Worm (Caenorhabditis elegans) whole organism, L2 larva: ENCODE data around the gene R08B4.3.

ENCODE experiments used
- C34F6.9 ChIP-seq: fragments of 150-350 bp; optimal IDR thresholded peaks from 2 replicates; lab custom pipeline; 2014; ENCODE audit warnings: missing biosample characterization, missing genetic modification characterization
- R02D3.7 ChIP-seq: fragments of 150-350 bp; optimal IDR thresholded peaks from 2 replicates; lab custom pipeline; 2014; ENCODE audit warnings: missing biosample characterization, missing genetic modification characterization
- Y55F3AM.14 ChIP-seq: fragments of 200-800 bp; sonication (Bioruptor generic); optimal IDR thresholded peaks from 2 replicates; lab custom pipeline; 2018; ENCODE audit warnings: mild to moderate bottlenecking, missing genetic modification characterization, missing compliant biosample characterization
- ZK546.5 ChIP-seq: sonication (generic microtip); optimal IDR thresholded peaks from 2 replicates; lab custom pipeline; 2017; ENCODE audit warnings: missing biosample characterization, missing genetic modification characterization
- alr-1 ChIP-seq: fragments of 150-350 bp; optimal IDR thresholded peaks from 2 replicates; lab custom pipeline; 2014; ENCODE audit warnings: missing biosample characterization, missing genetic modification characterization
- blmp-1 ChIP-seq: sonication (generic microtip); optimal IDR thresholded peaks from 2 replicates; lab custom pipeline; 2017; ENCODE audit warnings: missing genetic modification characterization, mild to moderate bottlenecking, missing compliant biosample characterization, antibody characterized with exemption, moderate library complexity; ENCODE audit not compliant: insufficient read depth
- ceh-82 ChIP-seq: fragments of 150-350 bp; optimal IDR thresholded peaks from 2 replicates; lab custom pipeline; 2014; ENCODE audit warnings: missing biosample characterization, missing genetic modification characterization
- crh-2 ChIP-seq: sonication (generic microtip); optimal IDR thresholded peaks from 2 replicates; lab custom pipeline; 2017; ENCODE audit warnings: missing biosample characterization, missing genetic modification characterization
- egl-27 ChIP-seq: sonication (generic microtip); optimal IDR thresholded peaks from 3 replicates; lab custom pipeline; 2017; ENCODE audit warnings: missing biosample characterization, missing genetic modification reagents, missing genetic modification characterization
- elt-1 ChIP-seq: fragments of 150-350 bp; optimal IDR thresholded peaks from 2 replicates; lab custom pipeline; 2014; ENCODE audit warnings: missing biosample characterization, missing genetic modification characterization
- elt-3 ChIP-seq: sonication (generic microtip); optimal IDR thresholded peaks from 2 replicates; lab custom pipeline; 2017; ENCODE audit warnings: missing biosample characterization, missing genetic modification characterization
- fos-1 ChIP-seq: fragments of 150-350 bp; optimal IDR thresholded peaks from 2 replicates; lab custom pipeline; 2014; ENCODE audit warnings: missing biosample characterization, missing genetic modification characterization
- gmeb-1 ChIP-seq: fragments of 150-350 bp; optimal IDR thresholded peaks from 2 replicates; lab custom pipeline; 2014; ENCODE audit warnings: missing biosample characterization, missing genetic modification characterization
- lin-39 ChIP-seq: fragments of 150-350 bp; optimal IDR thresholded peaks from 2 replicates; lab custom pipeline; 2014; ENCODE audit warnings: missing biosample characterization, missing genetic modification reagents, missing genetic modification characterization
- lsy-2 ChIP-seq, 2 experiments: fragments of 150-350 bp in 1 of 2; sonication (generic microtip) in 1 of 2; optimal IDR thresholded peaks; 2 replicates each; lab custom pipeline; 2014 to 2017; ENCODE audit warnings: missing biosample characterization in 2 of 2, missing genetic modification characterization in 2 of 2
- mab-5 ChIP-seq: fragments of 150-350 bp; optimal IDR thresholded peaks from 2 replicates; lab custom pipeline; 2014; ENCODE audit warnings: missing biosample characterization, missing genetic modification characterization
- mbf-1 ChIP-seq: sonication (generic microtip); optimal IDR thresholded peaks from 2 replicates; lab custom pipeline; 2017; ENCODE audit warnings: missing biosample characterization, missing genetic modification characterization
- nhr-10 ChIP-seq: sonication (generic microtip); optimal IDR thresholded peaks from 2 replicates; lab custom pipeline; 2017; ENCODE audit warnings: missing biosample characterization, missing genetic modification characterization
- nhr-11 ChIP-seq: fragments of 150-350 bp; optimal IDR thresholded peaks from 2 replicates; lab custom pipeline; 2014; ENCODE audit warnings: missing biosample characterization, missing genetic modification characterization
- nhr-12 ChIP-seq: fragments of 150-350 bp; optimal IDR thresholded peaks from 2 replicates; lab custom pipeline; 2014; ENCODE audit warnings: missing biosample characterization, missing genetic modification characterization
- nhr-129 ChIP-seq: fragments of 150-350 bp; optimal IDR thresholded peaks from 2 replicates; lab custom pipeline; 2014; ENCODE audit warnings: missing biosample characterization, missing genetic modification characterization
- nhr-21 ChIP-seq: fragments of 150-350 bp; optimal IDR thresholded peaks from 2 replicates; lab custom pipeline; 2014; ENCODE audit warnings: missing biosample characterization, missing genetic modification characterization
- nhr-25 ChIP-seq: fragments of 150-350 bp; sonication (generic microtip); optimal IDR thresholded peaks from 3 replicates; lab custom pipeline; 2014; ENCODE audit warnings: missing biosample characterization, missing genetic modification characterization
- nhr-6 ChIP-seq: fragments of 150-350 bp; optimal IDR thresholded peaks from 2 replicates; lab custom pipeline; 2014; ENCODE audit warnings: missing biosample characterization, missing genetic modification characterization
- nhr-77 ChIP-seq: fragments of 150-350 bp; optimal IDR thresholded peaks from 2 replicates; lab custom pipeline; 2014; ENCODE audit warnings: missing biosample characterization, missing genetic modification characterization
- skn-1 ChIP-seq: sonication (generic microtip); optimal IDR thresholded peaks from 2 replicates; lab custom pipeline; 2017; ENCODE audit warnings: missing biosample characterization, missing genetic modification characterization
- sma-3 ChIP-seq: sonication (generic microtip); optimal IDR thresholded peaks from 2 replicates; lab custom pipeline; 2016; ENCODE audit warnings: missing genetic modification reagents, missing genetic modification characterization, missing compliant biosample characterization
- sma-9 ChIP-seq, 2 experiments: fragments of 150-350 bp in 1 of 2; sonication (generic microtip) in 1 of 2; optimal IDR thresholded peaks; 2 replicates each; lab custom pipeline; 2014 to 2016; ENCODE audit warnings: missing genetic modification characterization in 2 of 2, mild to moderate bottlenecking in 1 of 2, missing biosample characterization in 1 of 2, missing compliant biosample characterization in 1 of 2, missing genetic modification reagents in 1 of 2, moderate library complexity in 1 of 2
- snpc-4 ChIP-seq: fragments of 150-350 bp; optimal IDR thresholded peaks from 2 replicates; lab custom pipeline; 2014; ENCODE audit warnings: missing biosample characterization, missing genetic modification characterization
- unc-39 ChIP-seq: fragments of 150-350 bp; optimal IDR thresholded peaks from 2 replicates; lab custom pipeline; 2014; ENCODE audit warnings: missing biosample characterization, missing genetic modification characterization
- zag-1 ChIP-seq: fragments of 150-350 bp; optimal IDR thresholded peaks from 2 replicates; lab custom pipeline; 2014; ENCODE audit warnings: missing biosample characterization, missing genetic modification characterization
- ztf-1 ChIP-seq: fragments of 200-800 bp; sonication (Bioruptor generic); conservative IDR thresholded peaks from 2 replicates; pipeline ENCODE4 v1.3.6; 2022; ENCODE audit warnings: missing genetic modification characterization, missing compliant biosample characterization
- ztf-11 ChIP-seq: sonication (generic microtip); optimal IDR thresholded peaks from 2 replicates; lab custom pipeline; 2017; ENCODE audit warnings: missing biosample characterization, missing genetic modification characterization
- ztf-4 ChIP-seq: fragments of 150-350 bp; optimal IDR thresholded peaks from 2 replicates; lab custom pipeline; 2014; ENCODE audit warnings: missing biosample characterization, missing genetic modification characterization

Gene R08B4.3

DNA sequence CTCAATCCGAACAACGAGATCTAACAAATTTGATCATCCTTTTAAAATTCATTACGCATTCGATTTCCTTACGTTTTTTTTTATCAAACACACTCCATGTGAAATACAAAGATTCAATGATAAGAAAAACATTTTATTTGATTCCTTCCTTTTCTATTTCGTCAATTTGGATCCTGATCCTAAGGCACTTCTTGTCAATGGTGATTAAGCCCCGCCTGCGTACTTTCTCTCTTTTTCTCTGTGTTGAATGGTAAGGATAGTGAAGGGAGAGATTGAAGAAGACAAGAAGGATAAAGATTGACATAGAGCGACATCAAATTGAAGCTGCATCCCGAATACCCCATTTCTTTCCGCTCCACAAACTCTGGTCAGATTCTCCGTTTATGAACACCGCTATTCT, 11.6 kb downstream of the R08B4.3 start, which contains the start of gene grd-1:
Gene grd-1, plus strand, starts transcription at position 241 of the 400 bp plus-strand sequence.
- TF ChIP-seq lsy-2 (tag; optimal IDR thresholded peaks at IDR 0.05; lab: Kevin White, UChicago): no peak
- TF ChIP-seq gmeb-1: no peak
- no peak for TF ChIP-seq R02D3.7 (tag; lab: Kevin White, UChicago)
- no peak for TF ChIP-seq nhr-129 (tag; lab: Kevin White, UChicago)
- no peak for TF ChIP-seq nhr-12
- TF ChIP-seq blmp-1 (tag; lab: Kevin White, UChicago): no peak
- TF ChIP-seq nhr-11 (tag; lab: Kevin White, UChicago): no peak
- no peak for TF ChIP-seq elt-1 (tag; lab: Kevin White, UChicago)
- TF ChIP-seq ztf-11 (tag; lab: Kevin White, UChicago): no peak
- TF ChIP-seq mab-5 (tag; lab: Kevin White, UChicago): no peak
- no peak for TF ChIP-seq ceh-82 (tag; lab: Kevin White, UChicago)
- no peak for TF ChIP-seq zag-1 (tag; lab: Kevin White, UChicago)
- TF ChIP-seq egl-27: no peak
- no peak for TF ChIP-seq snpc-4 (tag; lab: Kevin White, UChicago)
- TF ChIP-seq nhr-25 (tag; lab: Kevin White, UChicago): no peak
- no peak for TF ChIP-seq sma-9 (GFP tag; optimal IDR thresholded peaks at IDR 0.05; lab: Kevin White, UChicago)
- no peak for TF ChIP-seq sma-9 (tag; optimal IDR thresholded peaks at IDR 0.05; lab: Kevin White, UChicago)
- TF ChIP-seq ZK546.5 (tag; lab: Kevin White, UChicago): no peak
- TF ChIP-seq ztf-4: no peak

ce11 chrX:11107076-11107475, 13.7 kb downstream of the R08B4.3 start, which contains the start of gene clc-17:
Gene clc-17 (plus strand): TSS chrX:11107376.
- TF ChIP-seq elt-1 (tag; lab: Kevin White, UChicago) (no peak), elt-3 (no peak)

ce11 chrX:11104883-11105629, 15.7 kb downstream of the R08B4.3 start, which contains the start of gene W02H3.1:
Gene W02H3.1 (minus strand): TSS chrX:11105460.
- TF ChIP-seq fos-1 (tag; lab: Kevin White, UChicago): peak; percentile 81
- TF ChIP-seq alr-1 (tag; lab: Kevin White, UChicago): no peak
- no peak for TF ChIP-seq ztf-1 (GFP tag; lab: Robert Waterston, UW)
- no peak for TF ChIP-seq lin-39 (tag; lab: Kevin White, UChicago)
- no peak for TF ChIP-seq crh-2 (tag; lab: Kevin White, UChicago)
- no peak for TF ChIP-seq sma-3 (GFP tag; lab: Kevin White, UChicago)
- no peak for TF ChIP-seq skn-1 (tag; lab: Kevin White, UChicago)
- TF ChIP-seq unc-39: no peak
- no peak for TF ChIP-seq nhr-77 (tag; lab: Kevin White, UChicago)

DNA sequence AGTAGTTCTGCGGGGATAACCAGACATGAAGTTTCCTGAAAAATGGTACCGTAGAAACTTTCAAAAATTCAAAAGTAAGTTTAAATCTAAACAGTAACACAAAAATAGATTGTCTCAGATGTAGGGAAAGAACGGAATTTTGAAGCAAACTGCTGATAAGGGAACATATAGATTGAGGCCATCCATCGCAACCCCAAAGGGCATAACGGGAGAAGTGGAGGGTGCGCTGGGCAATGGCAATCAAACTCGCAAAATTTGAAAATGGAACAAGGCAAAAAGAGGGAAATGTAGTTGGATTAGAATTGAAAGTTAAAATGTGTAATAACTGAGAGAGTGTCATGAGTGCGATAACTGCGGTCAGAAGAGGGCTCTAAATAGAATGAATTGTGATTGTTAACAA, 17.6 kb downstream of the R08B4.3 start:
- no peak for TF ChIP-seq skn-1 (tag; lab: Kevin White, UChicago)
- TF ChIP-seq alr-1 (tag; lab: Kevin White, UChicago): no peak
- TF ChIP-seq mbf-1 (tag; lab: Kevin White, UChicago): no peak
- no peak for TF ChIP-seq nhr-10 (tag; lab: Kevin White, UChicago)
- no peak for TF ChIP-seq Y55F3AM.14 (GFP tag; lab: Kevin White, UChicago)
- TF ChIP-seq, all 48 proteins: peak for 0

DNA sequence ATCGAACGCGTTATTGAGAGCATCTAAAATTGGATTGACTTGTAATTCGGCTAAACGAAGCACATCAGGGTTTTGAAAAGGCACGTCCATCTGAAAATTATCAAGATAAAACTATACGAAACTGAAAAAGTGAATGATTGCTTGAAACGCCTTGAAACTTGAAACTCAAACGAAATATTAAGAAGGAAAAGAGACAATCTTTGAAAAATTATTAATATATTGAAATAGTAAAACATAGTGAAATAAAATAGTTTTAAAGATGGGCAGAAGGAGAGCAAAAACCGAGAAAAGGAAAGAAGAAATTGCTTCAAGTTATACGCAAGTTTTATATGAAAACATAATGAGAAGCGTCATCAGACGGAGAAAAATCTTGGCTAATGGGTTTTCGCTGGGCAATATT, 22.7 kb downstream of the R08B4.3 start, which contains the start of gene W02H3.3:
Gene W02H3.3, minus strand, starts transcription at position 101 of the 400 bp plus-strand sequence.
- TF ChIP-seq skn-1 (tag; lab: Kevin White, UChicago): no peak
- TF ChIP-seq Y55F3AM.14 (GFP tag; lab: Kevin White, UChicago): no peak
- TF ChIP-seq sma-3 (GFP tag; lab: Kevin White, UChicago): no peak
- TF ChIP-seq ZK546.5 (tag; lab: Kevin White, UChicago): no peak
- no peak for TF ChIP-seq C34F6.9
- TF ChIP-seq nhr-6 (tag; lab: Kevin White, UChicago): no peak
- TF ChIP-seq ztf-4: no peak
- TF ChIP-seq crh-2 (tag; lab: Kevin White, UChicago): no peak
- TF ChIP-seq nhr-21 (tag; lab: Kevin White, UChicago): no peak
